ENCODE assay signal across 3 worm cellular contexts in genomic region chrV:4730075-4730474, ce11.
A peak's percentile ranks its signal among the peaks of the same experiment; 100 is the strongest.
TF ChIP-seq lines count a peak whose summit lies in the region.

TSS of gene tig-2 (minus strand) at chrV:4730161.

TF ChIP-seq in whole organism, L1 larva, 84 proteins besides CTCF, POLR2A, EP300 and RAD21 (continued from another document):
- no peak for TF ChIP-seq tbx-2 (tag; optimal IDR thresholded peaks at IDR 0.05; lab: Kevin White, UChicago)
- peak; percentile 61 for TF ChIP-seq nhr-71 (tag; optimal IDR thresholded peaks at IDR 0.05; lab: Kevin White, UChicago)
- TF ChIP-seq efl-3 (GFP tag; optimal IDR thresholded peaks at IDR 0.05; lab: Kevin White, UChicago): no peak
- no peak for TF ChIP-seq lin-15B (tag; optimal IDR thresholded peaks at IDR 0.05; lab: Kevin White, UChicago)
- peak; percentile 27 for TF ChIP-seq xbp-1 (tag; optimal IDR thresholded peaks at IDR 0.05; lab: Kevin White, UChicago)
- no peak for TF ChIP-seq jun-1 (tag; optimal IDR thresholded peaks at IDR 0.05; lab: Kevin White, UChicago)
- no peak for TF ChIP-seq hpl-2 (GFP tag; optimal IDR thresholded peaks at IDR 0.05; lab: Kevin White, UChicago)
- no peak for TF ChIP-seq C04F5.9 (tag; optimal IDR thresholded peaks at IDR 0.05; lab: Kevin White, UChicago)
- peak; percentile 6 for TF ChIP-seq nhr-47 (tag; optimal IDR thresholded peaks at IDR 0.05; lab: Kevin White, UChicago)
- peak; percentile 11 for TF ChIP-seq swsn-7 (tag; optimal IDR thresholded peaks at IDR 0.05; lab: Kevin White, UChicago)
- peak; percentile 9 for TF ChIP-seq nhr-20 (tag; optimal IDR thresholded peaks at IDR 0.05; lab: Kevin White, UChicago)
- peak; percentile 38; the same call in 1 of the 2 replicates for TF ChIP-seq nhr-19 (GFP tag; conservative IDR thresholded peaks at IDR 0.05; lab: Robert Waterston, UW)
- peak in 1 of 2 experiments; percentile 49 for TF ChIP-seq lsy-2 (tag; optimal IDR thresholded peaks at IDR 0.05; lab: Kevin White, UChicago)
- peak; percentile 33 for TF ChIP-seq dsc-1 (tag; optimal IDR thresholded peaks at IDR 0.05; lab: Kevin White, UChicago)
- TF ChIP-seq vab-15 (tag; optimal IDR thresholded peaks at IDR 0.05; lab: Kevin White, UChicago): no peak
- TF ChIP-seq snu-23 (GFP tag; optimal IDR thresholded peaks at IDR 0.05; lab: Kevin White, UChicago): peak; percentile 56
- peak; percentile 65 for TF ChIP-seq lir-3 (tag; optimal IDR thresholded peaks at IDR 0.05; lab: Kevin White, UChicago; ENCODE audit: poor library complexity)
- TF ChIP-seq aly-2 (tag; optimal IDR thresholded peaks at IDR 0.05; lab: Kevin White, UChicago): no peak
- TF ChIP-seq sptf-1 (tag; optimal IDR thresholded peaks at IDR 0.05; lab: Kevin White, UChicago): no peak
- TF ChIP-seq unc-86 (tag; optimal IDR thresholded peaks at IDR 0.05; lab: Kevin White, UChicago): no peak
- no peak for TF ChIP-seq ama-1 (optimal IDR thresholded peaks at IDR 0.05; lab: Kevin White, UChicago)
- TF ChIP-seq isw-1 (GFP tag; IDR thresholded peaks at IDR 0.05; lab: Robert Waterston, UW): 0 out of 2 replicates have a peak, but pooled peaks have one; percentile 4
- TF ChIP-seq nhr-76 (tag; optimal IDR thresholded peaks at IDR 0.05; lab: Kevin White, UChicago): no peak
- TF ChIP-seq fkh-8 (tag; optimal IDR thresholded peaks at IDR 0.05; lab: Kevin White, UChicago): no peak
- no peak for TF ChIP-seq lin-39 (tag; optimal IDR thresholded peaks at IDR 0.05; lab: Kevin White, UChicago)
- peak in 1 of 2 experiments; percentile 27 for TF ChIP-seq mdl-1 (tag; optimal IDR thresholded peaks at IDR 0.05; lab: Kevin White, UChicago)
- no peak for TF ChIP-seq ztf-4 (tag; optimal IDR thresholded peaks at IDR 0.05; lab: Kevin White, UChicago)
- peak; percentile 2 to 18 for TF ChIP-seq lin-35 (GFP tag; optimal IDR thresholded peaks at IDR 0.05; lab: Kevin White, UChicago)
- no peak for TF ChIP-seq Y116A8C.19 (tag; optimal IDR thresholded peaks at IDR 0.05; lab: Kevin White, UChicago; ENCODE audit: borderline replicate concordance)
- no peak for TF ChIP-seq grh-1 (GFP tag; IDR thresholded peaks at IDR 0.05; lab: Robert Waterston, UW)
- no peak for TF ChIP-seq sup-37 (GFP tag; optimal IDR thresholded peaks at IDR 0.05; lab: Kevin White, UChicago)
- no peak for TF ChIP-seq ceh-82 (tag; optimal IDR thresholded peaks at IDR 0.05; lab: Kevin White, UChicago)

TF ChIP-seq in whole organism, L3 larva, 47 proteins besides CTCF, POLR2A, EP300 and RAD21 (continued from another document):
- TF ChIP-seq ceh-28 (tag; optimal IDR thresholded peaks at IDR 0.05; lab: Kevin White, UChicago): no peak
- peak; percentile 36 for TF ChIP-seq lin-39 (tag; optimal IDR thresholded peaks at IDR 0.05; lab: Kevin White, UChicago)

TF ChIP-seq in whole organism, L4 larva, 104 proteins besides CTCF, POLR2A, EP300 and RAD21 (continued from another document):
- TF ChIP-seq madf-5 (GFP tag; IDR thresholded peaks at IDR 0.05; lab: Robert Waterston, UW): no peak
- TF ChIP-seq mdl-1 (tag; optimal IDR thresholded peaks at IDR 0.05; lab: Kevin White, UChicago): no peak
- 0 out of 2 replicates have a peak, but pooled peaks have one; percentile 43 for TF ChIP-seq ceh-20 (GFP tag; IDR thresholded peaks at IDR 0.05; lab: Robert Waterston, UW)
- TF ChIP-seq R02D3.7 (tag; optimal IDR thresholded peaks at IDR 0.05; lab: Kevin White, UChicago): no peak
- no peak for TF ChIP-seq lin-1 (GFP tag; IDR thresholded peaks at IDR 0.05; lab: Robert Waterston, UW)
- TF ChIP-seq nhr-11 (tag; optimal IDR thresholded peaks at IDR 0.05; lab: Kevin White, UChicago): peak; percentile 16
- TF ChIP-seq lin-29 (GFP tag; IDR thresholded peaks at IDR 0.05; lab: Robert Waterston, UW): no peak
- TF ChIP-seq ZK546.5 (tag; optimal IDR thresholded peaks at IDR 0.05; lab: Kevin White, UChicago): no peak
- no peak for TF ChIP-seq dpl-1 (GFP tag; optimal IDR thresholded peaks at IDR 0.05; lab: Kevin White, UChicago)
- TF ChIP-seq nhr-48 (tag; optimal IDR thresholded peaks at IDR 0.05; lab: Kevin White, UChicago): no peak
- no peak for TF ChIP-seq zip-11 (GFP tag; IDR thresholded peaks at IDR 0.05; lab: Robert Waterston, UW)
- no peak for TF ChIP-seq rbr-2 (tag; optimal IDR thresholded peaks at IDR 0.05; lab: Kevin White, UChicago)
- TF ChIP-seq hif-1 (tag; optimal IDR thresholded peaks at IDR 0.05; lab: Kevin White, UChicago): no peak
- TF ChIP-seq fkh-10 (GFP tag; optimal IDR thresholded peaks at IDR 0.05; lab: Kevin White, UChicago): no peak
- TF ChIP-seq nhr-28 (tag; optimal IDR thresholded peaks at IDR 0.05; lab: Kevin White, UChicago): peak; percentile 48
- TF ChIP-seq vab-7 (GFP tag; IDR thresholded peaks at IDR 0.05; lab: Robert Waterston, UW): no peak
- peak; percentile 65 for TF ChIP-seq mxl-3 (GFP tag; optimal IDR thresholded peaks at IDR 0.05; lab: Kevin White, UChicago)
- TF ChIP-seq lir-3 (tag; optimal IDR thresholded peaks at IDR 0.05; lab: Kevin White, UChicago): no peak
- TF ChIP-seq nhr-76 (tag; optimal IDR thresholded peaks at IDR 0.05; lab: Kevin White, UChicago): no peak
- TF ChIP-seq ztf-11 (tag; optimal IDR thresholded peaks at IDR 0.05; lab: Kevin White, UChicago): no peak
- TF ChIP-seq ceh-82 (tag; optimal IDR thresholded peaks at IDR 0.05; lab: Kevin White, UChicago): no peak
- peak; percentile 53; the same call in 1 of the 2 replicates for TF ChIP-seq hmg-1.1 (GFP tag; IDR thresholded peaks at IDR 0.05; lab: Robert Waterston, UW)
- no peak for TF ChIP-seq nhr-10 (tag; optimal IDR thresholded peaks at IDR 0.05; lab: Kevin White, UChicago)
- no peak for TF ChIP-seq nhr-237 (tag; optimal IDR thresholded peaks at IDR 0.05; lab: Kevin White, UChicago)
- no peak for TF ChIP-seq tag-97 (GFP tag; IDR thresholded peaks at IDR 0.05; lab: Robert Waterston, UW)
- TF ChIP-seq skn-1 (tag; optimal IDR thresholded peaks at IDR 0.05; lab: Kevin White, UChicago): no peak
- peak in 1 of 2 experiments; percentile 99 for TF ChIP-seq unc-62 (GFP tag; optimal IDR thresholded peaks at IDR 0.05 in 1 of 2; lab: Kevin White, UChicago)
- no peak for TF ChIP-seq unc-62 (tag; optimal IDR thresholded peaks at IDR 0.05; lab: Kevin White, UChicago)
- TF ChIP-seq zag-1 (tag; optimal IDR thresholded peaks at IDR 0.05; lab: Kevin White, UChicago): no peak
- peak; percentile 19 for TF ChIP-seq mep-1 (tag; optimal IDR thresholded peaks at IDR 0.05; lab: Kevin White, UChicago)
- no peak for TF ChIP-seq arid-1 (GFP tag; conservative IDR thresholded peaks at IDR 0.05; lab: Robert Waterston, UW)
- no peak for TF ChIP-seq fos-1 (tag; optimal IDR thresholded peaks at IDR 0.05; lab: Kevin White, UChicago)
- TF ChIP-seq set-16 (GFP tag; IDR thresholded peaks at IDR 0.05; lab: Robert Waterston, UW): no peak
- no peak for TF ChIP-seq aly-2 (tag; optimal IDR thresholded peaks at IDR 0.05; lab: Kevin White, UChicago)
- no peak for TF ChIP-seq attf-4 (tag; optimal IDR thresholded peaks at IDR 0.05; lab: Kevin White, UChicago)
- TF ChIP-seq spr-3 (GFP tag; optimal IDR thresholded peaks at IDR 0.05; lab: Kevin White, UChicago): no peak
- TF ChIP-seq dmd-9 (GFP tag; IDR thresholded peaks at IDR 0.05; lab: Robert Waterston, UW): no peak
- peak; percentile 80 for TF ChIP-seq aha-1 (tag; lab: Kevin White, UChicago)
- no peak for TF ChIP-seq Y5F2A.4 (GFP tag; optimal IDR thresholded peaks at IDR 0.05; lab: Kevin White, UChicago)
- TF ChIP-seq dmd-6 (GFP tag; IDR thresholded peaks at IDR 0.05; lab: Robert Waterston, UW): peak; percentile 58
- no peak for TF ChIP-seq duxl-1 (tag; optimal IDR thresholded peaks at IDR 0.05; lab: Kevin White, UChicago; ENCODE audit: poor library complexity)
- TF ChIP-seq ctbp-1 (GFP tag; IDR thresholded peaks at IDR 0.05; lab: Robert Waterston, UW): 0 out of 2 replicates have a peak, but pooled peaks have one; percentile 11
- peak; percentile 28 for TF ChIP-seq hlh-11 (tag; optimal IDR thresholded peaks at IDR 0.05; lab: Kevin White, UChicago)
- TF ChIP-seq hlh-30 (tag; optimal IDR thresholded peaks at IDR 0.05; lab: Kevin White, UChicago; ENCODE audit: insufficient read depth): peak; percentile 29
- TF ChIP-seq zip-2 (tag; optimal IDR thresholded peaks at IDR 0.05; lab: Kevin White, UChicago): no peak
- no peak for TF ChIP-seq ces-1 (GFP tag; optimal IDR thresholded peaks at IDR 0.05; lab: Kevin White, UChicago)
- no peak for TF ChIP-seq mes-2 (tag; optimal IDR thresholded peaks at IDR 0.05; lab: Kevin White, UChicago; ENCODE audit: poor library complexity, severe bottlenecking)
TF ChIP-seq in whole organism, L4 larva: peak in this region for 14.
